Worm (Caenorhabditis elegans) whole organism, L2 larva: ENCODE results near the gene tba-8.
"Not testable (repeated sequence)": the region's sequence is repeated elsewhere in the genome, so short reads cannot be mapped to it uniquely, and the experiment has no call there.

Experiments
- C34F6.9 ChIP-seq: fragments of 150-350 bp; optimal IDR thresholded peaks from 2 replicates; lab custom pipeline; 2014; ENCODE audit warnings: missing biosample characterization, missing genetic modification characterization
- F13H6.1 ChIP-seq: sonication (generic microtip); optimal IDR thresholded peaks from 2 replicates; lab custom pipeline; 2016; ENCODE audit warnings: missing genetic modification characterization, missing compliant biosample characterization
- R02D3.7 ChIP-seq: fragments of 150-350 bp; optimal IDR thresholded peaks from 2 replicates; lab custom pipeline; 2014; ENCODE audit warnings: missing biosample characterization, missing genetic modification characterization
- ZK546.5 ChIP-seq: sonication (generic microtip); optimal IDR thresholded peaks from 2 replicates; lab custom pipeline; 2017; ENCODE audit warnings: missing biosample characterization, missing genetic modification characterization
- alr-1 ChIP-seq: fragments of 150-350 bp; optimal IDR thresholded peaks from 2 replicates; lab custom pipeline; 2014; ENCODE audit warnings: missing biosample characterization, missing genetic modification characterization
- blmp-1 ChIP-seq: sonication (generic microtip); optimal IDR thresholded peaks from 2 replicates; lab custom pipeline; 2017; ENCODE audit warnings: missing genetic modification characterization, mild to moderate bottlenecking, missing compliant biosample characterization, antibody characterized with exemption, moderate library complexity; ENCODE audit not compliant: insufficient read depth
- ceh-16 ChIP-seq: fragments of 150-350 bp; optimal IDR thresholded peaks from 2 replicates; lab custom pipeline; 2014; ENCODE audit warnings: missing biosample characterization, missing genetic modification characterization
- elt-1 ChIP-seq: fragments of 150-350 bp; optimal IDR thresholded peaks from 2 replicates; lab custom pipeline; 2014; ENCODE audit warnings: missing biosample characterization, missing genetic modification characterization
- elt-3 ChIP-seq: sonication (generic microtip); optimal IDR thresholded peaks from 2 replicates; lab custom pipeline; 2017; ENCODE audit warnings: missing biosample characterization, missing genetic modification characterization
- fos-1 ChIP-seq: fragments of 150-350 bp; optimal IDR thresholded peaks from 2 replicates; lab custom pipeline; 2014; ENCODE audit warnings: missing biosample characterization, missing genetic modification characterization
- lin-11 ChIP-seq: fragments of 150-350 bp; sonication (generic microtip); optimal IDR thresholded peaks from 2 replicates; lab custom pipeline; 2014; ENCODE audit warnings: missing biosample characterization, missing genetic modification characterization, inconsistent platforms, mixed read lengths
- lin-13 ChIP-seq: fragments of 150-350 bp; optimal IDR thresholded peaks from 2 replicates; lab custom pipeline; 2014; ENCODE audit warnings: missing biosample characterization, missing genetic modification reagents, missing genetic modification characterization
- lin-39 ChIP-seq: fragments of 150-350 bp; optimal IDR thresholded peaks from 2 replicates; lab custom pipeline; 2014; ENCODE audit warnings: missing biosample characterization, missing genetic modification reagents, missing genetic modification characterization
- nhr-11 ChIP-seq: fragments of 150-350 bp; optimal IDR thresholded peaks from 2 replicates; lab custom pipeline; 2014; ENCODE audit warnings: missing biosample characterization, missing genetic modification characterization
- nhr-12 ChIP-seq: fragments of 150-350 bp; optimal IDR thresholded peaks from 2 replicates; lab custom pipeline; 2014; ENCODE audit warnings: missing biosample characterization, missing genetic modification characterization
- nhr-23 ChIP-seq: fragments of 150-350 bp; optimal IDR thresholded peaks from 2 replicates; lab custom pipeline; 2014; ENCODE audit warnings: missing biosample characterization, missing genetic modification reagents, missing genetic modification characterization
- nhr-25 ChIP-seq: fragments of 150-350 bp; sonication (generic microtip); optimal IDR thresholded peaks from 3 replicates; lab custom pipeline; 2014; ENCODE audit warnings: missing biosample characterization, missing genetic modification characterization
- skn-1 ChIP-seq: sonication (generic microtip); optimal IDR thresholded peaks from 2 replicates; lab custom pipeline; 2017; ENCODE audit warnings: missing biosample characterization, missing genetic modification characterization
- sma-9 ChIP-seq, 2 experiments: fragments of 150-350 bp in 1 of 2; sonication (generic microtip) in 1 of 2; optimal IDR thresholded peaks; 2 replicates each; lab custom pipeline; 2014 to 2016; ENCODE audit warnings: missing genetic modification characterization in 2 of 2, mild to moderate bottlenecking in 1 of 2, missing biosample characterization in 1 of 2, missing compliant biosample characterization in 1 of 2, missing genetic modification reagents in 1 of 2, moderate library complexity in 1 of 2
- unc-62 ChIP-seq: fragments of 150-350 bp; optimal IDR thresholded peaks from 2 replicates; lab custom pipeline; 2014; ENCODE audit warnings: missing biosample characterization, missing genetic modification reagents, missing genetic modification characterization
- ztf-1 ChIP-seq: fragments of 200-800 bp; sonication (Bioruptor generic); conservative IDR thresholded peaks from 2 replicates; pipeline ENCODE4 v1.3.6; 2022; ENCODE audit warnings: missing genetic modification characterization, missing compliant biosample characterization
- ztf-4 ChIP-seq: fragments of 150-350 bp; optimal IDR thresholded peaks from 2 replicates; lab custom pipeline; 2014; ENCODE audit warnings: missing biosample characterization, missing genetic modification characterization

Gene tba-8

DNA sequence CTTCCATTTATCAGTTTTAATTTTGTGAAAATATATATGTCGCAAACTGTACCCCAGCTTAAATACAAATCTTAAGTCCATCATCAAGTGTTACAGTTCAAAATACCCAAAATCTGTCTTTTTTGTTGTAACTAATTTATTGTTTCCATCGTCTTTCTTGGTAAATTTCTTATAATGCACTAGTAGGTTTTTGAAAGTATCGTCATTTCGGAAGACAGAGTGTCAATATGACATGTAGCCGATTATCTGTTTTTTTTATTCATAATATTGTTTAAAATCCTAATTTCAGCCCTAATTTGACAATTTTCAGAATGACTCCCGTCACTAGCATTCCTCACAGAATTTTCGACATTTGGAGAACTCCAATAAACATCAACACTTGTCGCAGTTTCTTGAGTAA, 4.9 kb upstream of the tba-8 start, which contains the start of gene ZK899.6:
ZK899.6 (plus strand) TSS at position 301 of the 400 bp plus-strand sequence.
- TF ChIP-seq R02D3.7 (tag; lab: Kevin White, UChicago); lin-39; lin-11: not testable (repeated sequence)

DNA sequence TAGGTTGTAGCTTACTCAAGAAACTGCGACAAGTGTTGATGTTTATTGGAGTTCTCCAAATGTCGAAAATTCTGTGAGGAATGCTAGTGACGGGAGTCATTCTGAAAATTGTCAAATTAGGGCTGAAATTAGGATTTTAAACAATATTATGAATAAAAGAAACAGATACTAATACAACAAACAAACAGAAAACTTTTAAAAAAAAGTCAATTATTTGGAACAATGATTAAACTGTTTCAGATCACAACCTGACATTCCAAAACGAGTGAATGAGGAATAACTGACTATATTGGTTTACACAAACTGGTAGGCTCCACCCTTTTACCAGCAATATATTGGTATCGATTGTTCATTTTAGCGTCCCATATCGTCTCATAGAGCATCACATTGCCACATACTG, 2.7 kb upstream of the tba-8 start, which contains the start of gene ZK899.5:
ZK899.5 (minus strand) TSS at position 101 of the 400 bp plus-strand sequence.
- TF ChIP-seq elt-1; nhr-11 (tag; lab: Kevin White, UChicago); ztf-1: not testable (repeated sequence)
- TF ChIP-seq, all 48 proteins: peak for 0; not testable (repeated sequence) for 48

- TF ChIP-seq ztf-1 (no peak), elt-1 (peak; percentile 34), ceh-16 (peak; percentile 72)
Measured at ce11 chrX:9456579-9456978, 1.6 kb downstream of the tba-8 start.

- TF ChIP-seq elt-3 (tag; lab: Kevin White, UChicago) (no peak), ZK546.5 (tag; lab: Kevin White, UChicago) (no peak), blmp-1 (tag; lab: Kevin White, UChicago) (no peak), lin-13 (GFP tag; lab: Kevin White, UChicago) (no peak), ztf-4 (tag; lab: Kevin White, UChicago) (no peak), unc-62 (GFP tag; lab: Kevin White, UChicago) (no peak), fos-1 (tag; lab: Kevin White, UChicago) (peak; percentile 57), F13H6.1 (tag; lab: Kevin White, UChicago) (no peak)
- TF ChIP-seq, all 48 proteins: peak for 1
Measured at ce11 chrX:9452483-9453198, 5.5 kb downstream of the tba-8 start, which contains the start of gene ZK899.3. TSS of gene ZK899.3 (plus strand) at chrX:9453148.

DNA sequence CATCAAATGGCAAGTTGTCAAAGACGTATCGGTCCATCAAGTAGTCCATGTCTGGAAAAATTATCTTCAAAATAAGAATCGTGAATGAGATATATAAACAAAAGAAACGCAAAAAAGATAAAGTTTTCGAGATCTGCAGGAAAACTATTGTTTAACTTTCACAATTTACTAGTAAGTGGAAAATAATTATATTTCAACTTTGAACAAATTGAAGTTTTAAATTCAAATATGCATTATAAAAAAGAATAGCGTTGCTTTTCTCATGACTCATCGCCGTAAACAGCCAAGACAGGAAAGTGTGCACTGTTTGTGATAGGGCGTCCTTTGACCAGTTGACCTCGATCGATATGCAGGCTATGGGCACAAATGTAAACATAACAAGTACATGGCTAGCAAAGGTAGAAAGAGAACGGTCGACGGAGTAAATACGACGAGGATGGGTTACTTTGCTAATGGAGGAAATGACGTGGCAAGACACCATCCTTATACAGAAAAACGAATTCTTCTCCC, 6.1 kb downstream of the tba-8 start, which contains the start of gene ZK899.2:
ZK899.2 (minus strand) TSS at position 51 of the 510 bp plus-strand sequence.
- TF ChIP-seq lin-13 (GFP tag; lab: Kevin White, UChicago): no peak
- no peak for TF ChIP-seq nhr-23 (tag; lab: Kevin White, UChicago)
- TF ChIP-seq C34F6.9: no peak
- no peak for TF ChIP-seq sma-9 (GFP tag; optimal IDR thresholded peaks at IDR 0.05; lab: Kevin White, UChicago)
- no peak for TF ChIP-seq sma-9 (tag; optimal IDR thresholded peaks at IDR 0.05; lab: Kevin White, UChicago)
- no peak for TF ChIP-seq ztf-4 (tag; lab: Kevin White, UChicago)

- TF ChIP-seq alr-1 (tag; lab: Kevin White, UChicago): no peak
- TF ChIP-seq ceh-16: no peak
- no peak for TF ChIP-seq lin-13 (GFP tag; lab: Kevin White, UChicago)
- no peak for TF ChIP-seq nhr-11 (tag; lab: Kevin White, UChicago)
- TF ChIP-seq lin-39: no peak
- no peak for TF ChIP-seq unc-62 (GFP tag; lab: Kevin White, UChicago)
Measured at ce11 chrX:9449330-9449729, 8.8 kb downstream of the tba-8 start, which contains the start of gene ZK899.7. TSS of gene ZK899.7 (minus strand) at chrX:9449430.

DNA sequence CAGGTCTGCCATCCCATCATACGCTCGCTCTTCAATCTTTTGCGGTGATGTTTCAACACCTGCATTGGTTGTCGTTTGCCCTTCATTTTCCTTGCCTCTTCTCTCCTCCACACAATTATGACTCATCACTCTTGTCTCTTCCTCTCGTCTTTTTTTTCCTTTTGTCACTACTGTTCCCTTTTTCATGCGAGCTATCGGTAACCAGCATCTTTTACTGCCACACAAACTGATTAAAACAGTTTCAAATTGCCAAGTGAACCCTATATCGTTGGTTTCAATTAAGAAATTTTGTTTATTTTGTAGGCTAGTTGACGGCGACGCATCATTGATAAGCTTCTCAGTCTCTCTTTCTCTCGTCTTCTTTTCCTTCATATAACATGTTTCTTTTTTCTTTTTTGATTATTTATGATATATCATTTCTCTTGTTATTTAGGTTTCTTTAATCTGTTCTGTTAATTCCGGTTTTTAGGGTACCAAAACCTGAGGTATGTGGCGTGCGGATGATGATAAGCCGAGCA, 11.9 kb downstream of the tba-8 start, which contains the start of gene ZK899.1:
ZK899.1 (plus strand) TSS at position 468 of the 518 bp plus-strand sequence.
- TF ChIP-seq nhr-25 (tag; lab: Kevin White, UChicago) (peak; percentile 6), fos-1 (tag; lab: Kevin White, UChicago) (peak; percentile 96), elt-1 (no peak)

DNA sequence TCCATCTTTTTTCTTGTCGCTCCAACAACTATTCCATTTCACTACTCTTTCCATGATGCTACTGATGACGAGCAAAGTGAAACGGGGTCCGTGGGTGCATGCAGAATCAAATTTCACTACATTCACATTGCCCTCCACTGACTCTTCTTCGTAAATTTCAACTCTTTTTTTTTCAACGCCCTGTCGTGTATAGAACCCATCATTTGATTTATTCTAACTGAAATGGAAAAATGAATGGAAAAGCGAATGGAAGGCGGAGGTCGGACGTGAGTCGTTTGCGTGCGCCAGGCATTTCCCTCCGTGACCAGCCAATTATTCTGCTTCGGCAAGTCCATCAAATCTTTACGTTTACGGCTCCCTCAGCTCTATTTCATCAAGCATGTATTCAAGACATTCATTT, 14.3 kb downstream of the tba-8 start:
- no peak for TF ChIP-seq F13H6.1 (tag; lab: Kevin White, UChicago)
- TF ChIP-seq skn-1 (tag; lab: Kevin White, UChicago): no peak
- no peak for TF ChIP-seq nhr-12 (tag; lab: Kevin White, UChicago)
- TF ChIP-seq ceh-16: no peak
